Fruit fly (Drosophila melanogaster): ENCODE data around the gene CG17065.
"Not testable (repeated sequence)": the region's sequence is repeated elsewhere in the genome, so short reads cannot be mapped to it uniquely, and the experiment has no call there.

The CG17065 gene

dm6 chrX:20256849-20257590, at the start of gene CG17065:
Gene CG17065 (minus strand): TSS chrX:20257199.
- no peak for TF ChIP-seq noc (tag; optimal IDR thresholded peaks at IDR 0.05)

- TF ChIP-seq noc (tag; optimal IDR thresholded peaks at IDR 0.05): no peak
Measured at dm6 chrX:20269669-20270068, 12.7 kb upstream of the CG17065 start, which contains the start of gene Inx6. Gene Inx6 (minus strand): TSS chrX:20269769.

- not testable (repeated sequence) for TF ChIP-seq noc (tag; optimal IDR thresholded peaks at IDR 0.05)
Measured at dm6 chrX:20258939-20259338, 1.9 kb upstream of the CG17065 start, which contains the start of gene CG42577. Gene CG42577 (plus strand): TSS chrX:20259239.

dm6 chrX:20255977-20256376, 1.0 kb downstream of the CG17065 start:
- TF ChIP-seq noc (tag; optimal IDR thresholded peaks at IDR 0.05): no peak

dm6 chrX:20251586-20252160, 5.3 kb downstream of the CG17065 start:
- no peak for TF ChIP-seq noc (tag; optimal IDR thresholded peaks at IDR 0.05)

dm6 chrX:20251069-20251468, 5.9 kb downstream of the CG17065 start, which contains the start of the genes CG17068 and Rab10:
Gene CG17068 (minus strand): TSS chrX:20251093.
Gene Rab10 (plus strand): TSS chrX:20251338.
- TF ChIP-seq noc (tag; optimal IDR thresholded peaks at IDR 0.05): no peak

- TF ChIP-seq noc (tag; optimal IDR thresholded peaks at IDR 0.05): no peak
Measured at dm6 chrX:20247710-20248109, 9.3 kb downstream of the CG17065 start.

dm6 chrX:20245218-20245863, 11.7 kb downstream of the CG17065 start:
- TF ChIP-seq noc (tag; optimal IDR thresholded peaks at IDR 0.05): no peak

- no peak for TF ChIP-seq noc (tag; optimal IDR thresholded peaks at IDR 0.05)
Measured at dm6 chrX:20244278-20244677, 12.7 kb downstream of the CG17065 start, which contains the start of gene Peritrophin-A. Gene Peritrophin-A (plus strand): TSS chrX:20244647.

dm6 chrX:20243274-20243839, 13.6 kb downstream of the CG17065 start:
- TF ChIP-seq noc (tag; optimal IDR thresholded peaks at IDR 0.05): no peak

dm6 chrX:20240518-20241186, 16.3 kb downstream of the CG17065 start:
- no peak for TF ChIP-seq noc (tag; optimal IDR thresholded peaks at IDR 0.05)

- no peak for TF ChIP-seq noc (tag; optimal IDR thresholded peaks at IDR 0.05)
Measured at dm6 chrX:20239608-20239941, 17.4 kb downstream of the CG17065 start, which contains the start of gene obst-A. Gene obst-A (plus strand): TSS chrX:20239855.

dm6 chrX:20238736-20239607, 18.0 kb downstream of the CG17065 start:
- TF ChIP-seq noc (tag; optimal IDR thresholded peaks at IDR 0.05): no peak

dm6 chrX:20237914-20238313, 19.1 kb downstream of the CG17065 start:
- no peak for TF ChIP-seq noc (tag; optimal IDR thresholded peaks at IDR 0.05)
